Worm (Caenorhabditis elegans): ENCODE results near the gene sec-23.

DNA sequence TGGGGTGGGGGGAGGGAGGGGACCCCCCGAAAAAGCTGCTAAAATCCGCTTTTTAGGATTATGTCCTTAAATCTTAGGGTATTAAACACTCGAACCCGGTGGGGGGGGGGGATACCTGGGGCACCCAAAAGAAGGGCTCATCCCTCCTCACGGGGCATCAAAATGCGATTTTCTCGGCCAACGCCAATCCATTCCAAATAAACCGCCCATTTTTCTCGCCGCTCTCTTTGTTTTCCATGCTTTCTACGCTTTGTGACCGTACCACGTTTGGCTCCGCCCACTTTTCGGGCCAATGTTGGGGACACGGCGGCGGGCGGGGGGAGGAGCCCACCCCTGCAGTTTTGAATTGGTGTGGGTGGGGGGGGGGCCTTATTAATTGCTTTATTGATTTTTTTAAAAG is 29.6 kb upstream of the sec-23 start:
- TF ChIP-seq snpc-4 (tag; optimal IDR thresholded peaks at IDR 0.05) (no peak), Y55F3AM.14 (GFP tag; optimal IDR thresholded peaks at IDR 0.05) (no peak), nhr-11 (tag; optimal IDR thresholded peaks at IDR 0.05) (no peak), unc-62 (GFP tag; optimal IDR thresholded peaks at IDR 0.05) (no peak), unc-39 (tag; optimal IDR thresholded peaks at IDR 0.05) (no peak), lin-11 (tag; optimal IDR thresholded peaks at IDR 0.05) (no peak), ztf-11 (tag; optimal IDR thresholded peaks at IDR 0.05) (no peak), ama-1 (optimal IDR thresholded peaks at IDR 0.05) (no peak), egl-27 (tag; optimal IDR thresholded peaks at IDR 0.05) (no peak), elt-3 (tag; optimal IDR thresholded peaks at IDR 0.05) (no peak)

Data from whole organism, L2 larva.